Worm (Caenorhabditis elegans) whole organism, midembryonic: ENCODE data around the gene F36G9.7.

Source experiments
- T22C8.4 ChIP-seq: fragments of 200-800 bp; sonication (Bioruptor generic); IDR thresholded peaks from 2 replicates; pipeline ENCODE4 v1.3.6; 2022; ENCODE audit warnings: missing genetic modification characterization, missing compliant biosample characterization
- cog-1 ChIP-seq: sonication (generic microtip); optimal IDR thresholded peaks from 2 replicates; lab custom pipeline; 2016; ENCODE audit warnings: missing genetic modification characterization, missing compliant biosample characterization
- flt-1 ChIP-seq: fragments of 200-800 bp; sonication (Bioruptor generic); IDR thresholded peaks from 2 replicates; pipeline ENCODE4 v1.3.6; 2022; ENCODE audit warnings: missing genetic modification characterization, missing compliant biosample characterization
- klf-2 ChIP-seq: fragments of 200-800 bp; sonication (Bioruptor generic); conservative IDR thresholded peaks from 2 replicates; pipeline ENCODE4 v1.3.6; 2022; ENCODE audit warnings: missing genetic modification reagents, missing genetic modification characterization, missing compliant biosample characterization
- med-1 ChIP-seq: sonication (generic microtip); optimal IDR thresholded peaks from 2 replicates; lab custom pipeline; 2017; ENCODE audit warnings: missing genetic modification characterization, mild to moderate bottlenecking, missing compliant biosample characterization, antibody characterized with exemption, missing genetic modification reagents; ENCODE audit not compliant: insufficient read depth
- ref-1 ChIP-seq: fragments of 200-800 bp; sonication (Bioruptor generic); conservative IDR thresholded peaks from 2 replicates; pipeline ENCODE4 v1.3.6; 2022; ENCODE audit warnings: missing genetic modification reagents, missing genetic modification characterization, missing compliant biosample characterization
- tab-1 ChIP-seq: fragments of 200-800 bp; sonication (Bioruptor generic); IDR thresholded peaks from 2 replicates; pipeline ENCODE4 v1.3.6; 2022; ENCODE audit warnings: missing genetic modification characterization, missing compliant biosample characterization
- ztf-23 ChIP-seq: fragments of 200-800 bp; sonication (Bioruptor generic); IDR thresholded peaks from 2 replicates; pipeline ENCODE4 v1.3.6; 2022; ENCODE audit warnings: missing genetic modification reagents, missing genetic modification characterization, missing compliant biosample characterization
- ztf-29 ChIP-seq: fragments of 200-800 bp; sonication (Bioruptor generic); IDR thresholded peaks from 2 replicates; pipeline ENCODE4 v1.3.6; 2022; ENCODE audit warnings: missing genetic modification reagents, missing genetic modification characterization, missing compliant biosample characterization

F36G9.7 gene

DNA sequence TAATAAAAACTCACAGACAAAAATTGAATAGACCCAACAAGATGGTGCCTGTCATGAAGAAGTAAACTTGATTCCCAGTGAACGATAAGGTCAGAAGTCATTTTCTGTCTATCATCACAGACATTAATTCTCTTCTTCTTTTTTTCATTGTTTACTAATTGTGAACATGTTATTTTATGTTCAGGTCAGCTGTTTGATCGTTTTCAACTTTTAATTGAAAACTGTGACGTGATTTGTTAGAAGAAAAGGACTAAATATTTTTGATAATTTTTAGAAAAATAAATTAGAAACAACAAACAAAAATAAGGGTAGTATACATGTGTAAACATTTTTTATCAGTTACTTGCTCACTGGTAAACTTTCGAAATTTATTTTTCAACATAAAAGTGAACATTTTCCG, at the start of gene F36G9.7:
Gene F36G9.7, minus strand, starts transcription at position 101 of the 400 bp plus-strand sequence.
- TF ChIP-seq ztf-29 (GFP tag; lab: Robert Waterston, UW) (no peak), T22C8.4 (GFP tag; lab: Robert Waterston, UW) (no peak), flt-1 (GFP tag; lab: Robert Waterston, UW) (no peak), tab-1 (GFP tag; lab: Robert Waterston, UW) (no peak), med-1 (no peak), klf-2 (GFP tag; lab: Robert Waterston, UW) (no peak), ref-1 (GFP tag; lab: Robert Waterston, UW) (no peak), ztf-23 (no peak), cog-1 (no peak)

DNA sequence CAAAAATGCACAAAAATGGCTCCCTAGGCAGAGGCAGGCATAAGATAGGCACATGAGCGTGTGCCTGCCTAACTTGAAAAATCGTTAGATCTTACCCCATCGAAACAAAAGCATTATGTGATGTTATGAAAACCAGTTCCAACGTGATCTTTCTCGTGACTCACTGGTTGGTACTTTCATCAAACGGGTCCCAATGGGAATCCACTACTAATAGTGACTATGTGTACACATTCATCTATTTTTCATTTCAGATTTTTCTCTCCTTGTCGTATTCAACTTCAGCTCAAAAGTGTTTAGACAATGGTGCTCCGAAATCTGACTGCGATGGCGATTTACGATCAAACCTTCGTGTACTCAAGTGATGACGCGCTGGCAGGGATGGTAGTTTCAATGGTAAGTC, 48.1 kb upstream of the F36G9.7 start, which contains the start of gene srx-43:
Gene srx-43, plus strand, starts transcription at position 301 of the 400 bp plus-strand sequence.
- no peak for TF ChIP-seq klf-2 (GFP tag; lab: Robert Waterston, UW)
- no peak for TF ChIP-seq ref-1 (GFP tag; lab: Robert Waterston, UW)
- no peak for TF ChIP-seq ztf-23
- TF ChIP-seq med-1, result no peak
- TF ChIP-seq cog-1, result no peak
- no peak for TF ChIP-seq tab-1 (GFP tag; lab: Robert Waterston, UW)
- no peak for TF ChIP-seq T22C8.4 (GFP tag; lab: Robert Waterston, UW)
- TF ChIP-seq ztf-29 (GFP tag; lab: Robert Waterston, UW), result no peak
- TF ChIP-seq flt-1 (GFP tag; lab: Robert Waterston, UW), result no peak

DNA sequence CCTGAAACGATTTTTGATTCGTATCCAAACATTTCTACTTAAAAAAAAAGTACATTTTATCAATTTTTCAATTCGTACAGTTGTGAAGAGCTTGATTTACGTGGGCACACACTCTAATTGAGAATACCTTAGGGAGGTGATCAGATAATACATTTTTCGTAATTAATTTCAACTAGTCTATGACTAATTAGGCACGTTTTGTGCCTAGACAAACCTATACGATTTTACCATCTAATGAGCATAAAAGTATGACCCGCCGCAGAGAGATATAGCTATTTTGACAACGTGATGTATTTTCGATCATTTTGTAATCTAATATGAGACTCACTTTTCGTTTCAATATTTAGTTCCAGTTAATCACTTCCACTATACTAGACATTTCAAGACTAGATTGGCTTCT, 47.4 kb upstream of the F36G9.7 start:
- TF ChIP-seq T22C8.4 (GFP tag; lab: Robert Waterston, UW), result no peak

DNA sequence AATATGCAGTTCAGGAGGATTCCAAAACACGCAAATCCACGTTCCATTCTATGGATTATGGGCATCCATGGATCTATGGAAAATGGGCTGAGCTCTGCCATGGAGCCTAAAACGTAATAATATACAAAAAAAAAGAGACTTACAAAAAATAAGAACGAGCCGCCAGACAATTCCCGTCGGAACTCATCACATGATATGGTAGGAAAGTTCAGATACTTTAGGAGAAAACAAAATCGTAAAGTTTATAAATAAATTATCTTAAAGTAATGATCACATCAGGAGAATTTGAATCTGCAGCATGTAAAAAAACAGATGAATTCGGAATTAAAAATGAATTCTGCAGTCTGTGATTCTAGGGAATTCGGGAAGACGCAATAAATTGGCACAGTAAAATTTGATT, 46.1 kb upstream of the F36G9.7 start, which contains the start of gene str-232:
Gene str-232, minus strand, starts transcription at position 101 of the 400 bp plus-strand sequence.
- TF ChIP-seq tab-1 (GFP tag; lab: Robert Waterston, UW) (no peak), ztf-29 (GFP tag; lab: Robert Waterston, UW) (no peak), ztf-23 (no peak), klf-2 (GFP tag; lab: Robert Waterston, UW) (no peak), flt-1 (GFP tag; lab: Robert Waterston, UW) (no peak), T22C8.4 (GFP tag; lab: Robert Waterston, UW) (no peak), cog-1 (no peak), med-1 (no peak), ref-1 (GFP tag; lab: Robert Waterston, UW) (no peak)

DNA sequence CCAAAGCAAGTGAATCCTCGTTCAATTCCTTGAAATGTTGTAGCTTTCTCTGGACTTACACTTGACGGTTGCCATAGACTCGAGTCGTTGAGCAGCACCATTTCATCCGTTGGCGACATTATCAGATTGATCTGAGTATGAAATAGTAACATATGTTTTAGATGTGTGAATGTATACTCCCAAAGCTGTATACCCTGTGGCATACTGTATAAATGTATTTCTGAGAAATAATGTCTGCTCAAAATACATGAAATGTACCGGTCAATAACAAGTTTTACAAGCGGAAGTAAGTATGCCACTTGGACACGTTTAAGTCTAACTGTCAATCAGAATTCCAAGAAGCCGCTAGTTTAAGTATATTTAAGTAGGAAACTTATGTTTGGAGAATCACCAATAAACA, 40.0 kb upstream of the F36G9.7 start, which contains the start of gene str-233:
Gene str-233, minus strand, starts transcription at position 101 of the 400 bp plus-strand sequence.
- TF ChIP-seq flt-1 (GFP tag; lab: Robert Waterston, UW), result no peak
- no peak for TF ChIP-seq med-1
- no peak for TF ChIP-seq ztf-23
- no peak for TF ChIP-seq cog-1
- no peak for TF ChIP-seq tab-1 (GFP tag; lab: Robert Waterston, UW)
- no peak for TF ChIP-seq T22C8.4 (GFP tag; lab: Robert Waterston, UW)
- no peak for TF ChIP-seq ref-1 (GFP tag; lab: Robert Waterston, UW)
- TF ChIP-seq klf-2 (GFP tag; lab: Robert Waterston, UW), result no peak
- TF ChIP-seq ztf-29 (GFP tag; lab: Robert Waterston, UW), result no peak

DNA sequence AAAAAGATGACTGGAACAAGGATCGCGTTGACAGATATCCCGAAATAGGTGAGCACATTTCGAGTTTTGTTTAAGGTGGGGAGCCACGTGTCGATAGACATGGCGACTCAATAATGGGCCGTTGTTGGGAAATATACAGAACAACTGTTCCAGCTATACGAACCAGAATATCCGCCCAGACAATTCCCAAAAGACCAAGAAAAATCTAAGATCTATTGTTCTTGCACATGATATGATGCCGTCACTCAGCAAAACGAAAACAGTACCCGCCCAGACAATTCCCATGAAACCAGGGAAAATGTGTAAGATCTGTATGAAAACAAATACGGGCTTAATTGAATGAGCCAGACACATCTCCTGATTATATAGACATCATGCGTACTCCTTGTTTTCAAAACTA, 38.0 kb upstream of the F36G9.7 start, which contains the start of gene str-231:
Gene str-231, minus strand, starts transcription at position 101 of the 400 bp plus-strand sequence.
- TF ChIP-seq ref-1 (GFP tag; lab: Robert Waterston, UW) (no peak), med-1 (no peak), ztf-29 (GFP tag; lab: Robert Waterston, UW) (no peak), tab-1 (GFP tag; lab: Robert Waterston, UW) (no peak), flt-1 (GFP tag; lab: Robert Waterston, UW) (no peak), klf-2 (GFP tag; lab: Robert Waterston, UW) (no peak), T22C8.4 (GFP tag; lab: Robert Waterston, UW) (no peak), ztf-23 (no peak), cog-1 (no peak)

DNA sequence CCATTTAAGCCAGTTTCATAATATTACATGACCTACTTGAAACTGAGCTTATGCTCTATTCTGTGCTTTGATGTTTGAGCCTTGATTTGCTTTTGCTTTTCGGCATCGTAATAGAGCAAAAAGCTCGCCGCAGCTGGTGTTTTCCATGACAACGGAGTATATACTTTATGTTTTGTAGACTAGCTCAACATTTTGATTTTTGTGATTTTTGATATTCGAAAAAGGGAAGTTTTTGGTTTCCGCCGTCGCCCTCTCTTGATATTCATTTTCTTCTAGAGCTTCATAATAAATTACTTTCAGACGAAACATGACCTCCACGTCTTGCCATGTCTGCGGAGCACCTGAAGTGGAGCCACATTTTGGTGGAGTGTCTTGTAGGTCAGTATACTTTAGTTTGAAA, 32.7 kb upstream of the F36G9.7 start, which contains the start of gene nhr-63:
Gene nhr-63, plus strand, starts transcription at position 301 of the 400 bp plus-strand sequence.
- no peak for TF ChIP-seq ztf-23
- no peak for TF ChIP-seq klf-2 (GFP tag; lab: Robert Waterston, UW)
- no peak for TF ChIP-seq tab-1 (GFP tag; lab: Robert Waterston, UW)
- TF ChIP-seq med-1, result no peak
- TF ChIP-seq ref-1 (GFP tag; lab: Robert Waterston, UW), result no peak
- TF ChIP-seq flt-1 (GFP tag; lab: Robert Waterston, UW), result no peak
- no peak for TF ChIP-seq ztf-29 (GFP tag; lab: Robert Waterston, UW)
- TF ChIP-seq cog-1, result no peak
- no peak for TF ChIP-seq T22C8.4 (GFP tag; lab: Robert Waterston, UW)

DNA sequence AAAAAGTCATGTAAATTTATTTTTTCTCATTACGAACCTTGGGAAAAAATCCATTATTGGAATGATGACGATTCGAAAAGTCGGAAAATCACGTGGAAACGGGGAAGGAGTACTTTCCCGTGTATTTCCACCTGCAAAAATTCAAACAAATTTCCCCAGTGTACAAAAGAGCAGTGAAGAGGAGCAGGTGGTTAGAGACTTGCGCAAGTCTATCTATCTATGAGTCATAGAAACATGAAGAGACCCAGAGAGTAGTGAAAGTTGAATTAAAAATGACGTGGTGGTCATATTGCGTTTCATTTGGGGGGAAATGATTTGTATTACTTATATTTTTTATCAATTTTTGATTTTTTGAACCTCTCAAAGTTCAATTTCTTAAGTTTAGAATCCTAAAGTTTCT, 30.9 kb upstream of the F36G9.7 start, which contains the start of gene nhr-50:
Gene nhr-50, minus strand, starts transcription at position 199 of the 400 bp plus-strand sequence.
- TF ChIP-seq klf-2 (GFP tag; lab: Robert Waterston, UW) (no peak), flt-1 (GFP tag; lab: Robert Waterston, UW) (no peak), T22C8.4 (GFP tag; lab: Robert Waterston, UW) (no peak), ztf-23 (no peak), cog-1 (no peak), ztf-29 (GFP tag; lab: Robert Waterston, UW) (no peak), ref-1 (GFP tag; lab: Robert Waterston, UW) (no peak)

DNA sequence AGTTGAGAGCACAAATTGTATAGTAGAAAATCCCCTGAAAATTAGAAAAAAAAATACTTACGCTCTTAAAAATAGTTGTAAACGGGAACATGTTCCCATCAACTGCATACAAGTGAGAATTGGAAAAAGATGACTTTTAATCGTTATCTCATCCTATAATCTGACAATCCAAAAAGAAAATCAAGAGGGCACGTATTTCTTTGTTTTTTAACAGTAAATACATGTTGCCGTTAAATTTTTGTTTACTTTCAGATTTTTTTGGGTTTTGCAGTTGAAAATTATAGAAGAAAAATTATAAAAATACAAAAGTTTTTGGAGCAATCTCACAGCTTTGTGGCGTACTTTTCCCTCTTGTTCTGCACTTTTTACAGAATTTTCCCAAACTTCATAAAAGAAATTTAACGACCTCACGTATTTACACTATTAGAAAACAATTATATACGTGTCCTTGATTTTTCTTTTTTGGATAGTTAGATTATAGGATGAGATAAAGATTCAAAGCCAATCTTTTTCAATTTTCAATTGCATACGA, 27.2 kb upstream of the F36G9.7 start, which contains the start of the genes C06C6.9 and C06C6.8:
Gene C06C6.9, minus strand, starts transcription at position 101 of the 532 bp plus-strand sequence.
Gene C06C6.8, plus strand, starts transcription at position 482 of the 532 bp plus-strand sequence.
- TF ChIP-seq med-1, result no peak
- no peak for TF ChIP-seq flt-1 (GFP tag; lab: Robert Waterston, UW)
- no peak for TF ChIP-seq ztf-23
- no peak for TF ChIP-seq ztf-29 (GFP tag; lab: Robert Waterston, UW)
- TF ChIP-seq klf-2 (GFP tag; lab: Robert Waterston, UW), result no peak
- no peak for TF ChIP-seq ref-1 (GFP tag; lab: Robert Waterston, UW)
- TF ChIP-seq T22C8.4 (GFP tag; lab: Robert Waterston, UW), result no peak
- TF ChIP-seq tab-1 (GFP tag; lab: Robert Waterston, UW), result no peak
- no peak for TF ChIP-seq cog-1
